Worm (Caenorhabditis elegans) whole organism, L1 larva: Measurements from ENCODE around the gene T04H1.12.

Source experiments
- C04F5.9 ChIP-seq: sonication (generic microtip); optimal IDR thresholded peaks from 2 replicates; lab custom pipeline; 2016; ENCODE audit warnings: missing genetic modification characterization, missing compliant biosample characterization
- C34B4.2 ChIP-seq: sonication (generic microtip); optimal IDR thresholded peaks from 2 replicates; lab custom pipeline; 2017; ENCODE audit warnings: mild to moderate bottlenecking, missing genetic modification characterization, missing compliant biosample characterization
- Y116A8C.19 ChIP-seq: sonication (generic microtip); optimal IDR thresholded peaks from 2 replicates; lab custom pipeline; 2016; ENCODE audit warnings: missing compliant biosample characterization, missing genetic modification characterization, borderline replicate concordance
- aha-1 ChIP-seq: fragments of 150-350 bp; optimal IDR thresholded peaks from 2 replicates; lab custom pipeline; 2014; ENCODE audit warnings: missing biosample characterization, missing genetic modification characterization
- ama-1 ChIP-seq: fragments of 150-350 bp; optimal IDR thresholded peaks from 2 replicates; lab custom pipeline; 2014
- blmp-1 ChIP-seq: fragments of 150-350 bp; optimal IDR thresholded peaks from 2 replicates; lab custom pipeline; 2014; ENCODE audit warnings: missing biosample characterization, missing genetic modification characterization
- dpl-1 ChIP-seq, 3 experiments: fragments of 150-350 bp in 2 of 3; sonication (generic microtip) in 1 of 3; optimal IDR thresholded peaks; 2 replicates each; lab custom pipeline; 2014 to 2017; ENCODE audit warnings: missing biosample characterization in 3 of 3, missing genetic modification characterization in 3 of 3, missing genetic modification reagents in 3 of 3
- efl-3 ChIP-seq: fragments of 200-800 bp; sonication (Bioruptor generic); optimal IDR thresholded peaks from 2 replicates; lab custom pipeline; 2018; ENCODE audit warnings: mild to moderate bottlenecking, missing genetic modification characterization, missing compliant biosample characterization
- egl-13 ChIP-seq: sonication (generic microtip); optimal IDR thresholded peaks from 2 replicates; lab custom pipeline; 2016; ENCODE audit warnings: missing genotype, missing genetic modification reagents, missing genetic modification characterization, missing compliant biosample characterization
- elt-3 ChIP-seq, 6 experiments: fragments of 150-350 bp in 1 of 6; sonication (generic microtip); optimal IDR thresholded peaks; 2 replicates each; lab custom pipeline; 2017 to 2018; ENCODE audit warnings: missing biosample characterization in 6 of 6, missing genetic modification characterization in 6 of 6, inconsistent platforms in 1 of 6
- ets-5 ChIP-seq: fragments of 200-800 bp; sonication (Bioruptor generic); IDR thresholded peaks from 2 replicates; pipeline ENCODE4 v1.3.6; 2022; ENCODE audit warnings: missing genetic modification characterization, missing compliant biosample characterization
- fkh-10 ChIP-seq: sonication (generic microtip); optimal IDR thresholded peaks from 2 replicates; lab custom pipeline; 2017; ENCODE audit warnings: missing biosample characterization, missing genetic modification reagents, missing genetic modification characterization
- grh-1 ChIP-seq: fragments of 200-800 bp; sonication (Bioruptor generic); IDR thresholded peaks from 2 replicates; pipeline ENCODE4 v1.3.6; 2022; ENCODE audit warnings: missing genetic modification reagents, missing genetic modification characterization, missing compliant biosample characterization
- hlh-4 ChIP-seq: sonication (generic microtip); optimal IDR thresholded peaks from 2 replicates; lab custom pipeline; 2016; ENCODE audit warnings: mild to moderate bottlenecking, missing genetic modification characterization, missing compliant biosample characterization
- irx-1 ChIP-seq: sonication (generic microtip); optimal IDR thresholded peaks from 2 replicates; lab custom pipeline; 2016; ENCODE audit warnings: missing genetic modification characterization, missing compliant biosample characterization
- isw-1 ChIP-seq: fragments of 200-800 bp; sonication (Bioruptor generic); IDR thresholded peaks from 2 replicates; pipeline ENCODE4 v1.3.6; 2022; ENCODE audit warnings: missing genetic modification characterization, missing compliant biosample characterization
- lin-14 ChIP-seq: fragments of 200-800 bp; sonication (Bioruptor generic); optimal IDR thresholded peaks from 2 replicates; lab custom pipeline; 2018; ENCODE audit warnings: mild to moderate bottlenecking, missing genetic modification characterization, moderate library complexity, missing compliant biosample characterization
- lin-15B ChIP-seq: fragments of 150-350 bp; sonication (generic microtip); optimal IDR thresholded peaks from 3 replicates; lab custom pipeline; 2014; ENCODE audit warnings: missing biosample characterization, missing genetic modification characterization
- lir-3 ChIP-seq: sonication (generic microtip); optimal IDR thresholded peaks from 2 replicates; lab custom pipeline; 2016; ENCODE audit warnings: mild to moderate bottlenecking, missing genetic modification characterization, moderate library complexity, missing compliant biosample characterization; ENCODE audit not compliant: poor library complexity
- lsy-2 ChIP-seq, 2 experiments: fragments of 150-350 bp; optimal IDR thresholded peaks; 2 replicates each; lab custom pipeline; 2014; ENCODE audit warnings: missing biosample characterization in 2 of 2, missing genetic modification characterization in 2 of 2
- mdl-1 ChIP-seq, 2 experiments: fragments of 150-350 bp; optimal IDR thresholded peaks; 2 replicates each; lab custom pipeline; 2014 to 2017; ENCODE audit warnings: missing biosample characterization in 2 of 2, missing genetic modification characterization in 2 of 2, inconsistent platforms in 1 of 2
- nhr-11 ChIP-seq: fragments of 150-350 bp; optimal IDR thresholded peaks from 2 replicates; lab custom pipeline; 2014; ENCODE audit warnings: missing biosample characterization, missing genetic modification characterization
- nhr-20 ChIP-seq: sonication (generic microtip); optimal IDR thresholded peaks from 2 replicates; lab custom pipeline; 2016; ENCODE audit warnings: mild to moderate bottlenecking, missing genetic modification characterization, missing compliant biosample characterization
- nhr-47 ChIP-seq: sonication (generic microtip); optimal IDR thresholded peaks from 2 replicates; lab custom pipeline; 2016; ENCODE audit warnings: mild to moderate bottlenecking, missing genetic modification characterization, moderate library complexity, missing compliant biosample characterization
- nhr-71 ChIP-seq: sonication (generic microtip); optimal IDR thresholded peaks from 2 replicates; lab custom pipeline; 2016; ENCODE audit warnings: mild to moderate bottlenecking, missing genetic modification characterization, moderate library complexity, missing compliant biosample characterization
- nhr-76 ChIP-seq: sonication (generic microtip); optimal IDR thresholded peaks from 2 replicates; lab custom pipeline; 2017; ENCODE audit warnings: missing biosample characterization, missing genetic modification characterization
- nhr-84 ChIP-seq: sonication (generic microtip); optimal IDR thresholded peaks from 2 replicates; lab custom pipeline; 2017; ENCODE audit warnings: missing biosample characterization, missing genetic modification characterization
- nhr-85 ChIP-seq: sonication (generic microtip); peaks from one replicate; lab custom pipeline; 2016; ENCODE audit warnings: missing genetic modification characterization, inconsistent platforms, missing compliant biosample characterization
- nhr-90 ChIP-seq: sonication (generic microtip); optimal IDR thresholded peaks from 2 replicates; lab custom pipeline; 2016; ENCODE audit warnings: mild to moderate bottlenecking, missing genetic modification characterization, missing compliant biosample characterization; ENCODE audit not compliant: poor library complexity
- pqm-1 ChIP-seq: sonication (generic microtip); optimal IDR thresholded peaks from 3 replicates; lab custom pipeline; 2017; ENCODE audit warnings: missing biosample characterization, missing genetic modification characterization
- rnt-1 ChIP-seq: sonication (generic microtip); optimal IDR thresholded peaks from 2 replicates; lab custom pipeline; 2016; ENCODE audit warnings: mild to moderate bottlenecking, missing genetic modification characterization, moderate library complexity, missing compliant biosample characterization
- snpc-4 ChIP-seq: fragments of 150-350 bp; optimal IDR thresholded peaks from 2 replicates; lab custom pipeline; 2014; ENCODE audit warnings: missing biosample characterization, missing genetic modification characterization
- snu-23 ChIP-seq: sonication (generic microtip); optimal IDR thresholded peaks from 2 replicates; lab custom pipeline; 2016; ENCODE audit warnings: missing genetic modification characterization, missing compliant biosample characterization
- sup-37 ChIP-seq: fragments of 200-800 bp; sonication (Bioruptor generic); optimal IDR thresholded peaks from 2 replicates; lab custom pipeline; 2018; ENCODE audit warnings: mild to moderate bottlenecking, missing genetic modification characterization, missing compliant biosample characterization
- swsn-7 ChIP-seq: sonication (generic microtip); optimal IDR thresholded peaks from 2 replicates; lab custom pipeline; 2016; ENCODE audit warnings: missing genetic modification characterization, missing compliant biosample characterization
- tbx-2 ChIP-seq: sonication (generic microtip); optimal IDR thresholded peaks from 2 replicates; lab custom pipeline; 2016; ENCODE audit warnings: missing genetic modification characterization, missing compliant biosample characterization
- unc-86 ChIP-seq: sonication (generic microtip); optimal IDR thresholded peaks from 2 replicates; lab custom pipeline; 2016; ENCODE audit warnings: missing genetic modification characterization, missing compliant biosample characterization
- xbp-1 ChIP-seq: sonication (generic microtip); optimal IDR thresholded peaks from 2 replicates; lab custom pipeline; 2016; ENCODE audit warnings: missing genetic modification characterization, missing compliant biosample characterization
- zag-1 ChIP-seq: fragments of 150-350 bp; optimal IDR thresholded peaks from 2 replicates; lab custom pipeline; 2014; ENCODE audit warnings: missing biosample characterization, missing genetic modification characterization
- zip-4 ChIP-seq: fragments of 200-800 bp; sonication (Bioruptor generic); optimal IDR thresholded peaks from 2 replicates; lab custom pipeline; 2018; ENCODE audit warnings: mild to moderate bottlenecking, missing genetic modification characterization, moderate library complexity, missing compliant biosample characterization
- ztf-11 ChIP-seq, 2 experiments: sonication (generic microtip); optimal IDR thresholded peaks; 2 replicates each; lab custom pipeline; 2016 to 2017; ENCODE audit warnings: missing genetic modification characterization in 2 of 2, missing biosample characterization in 1 of 2, missing compliant biosample characterization in 1 of 2
- ztf-4 ChIP-seq: fragments of 150-350 bp; optimal IDR thresholded peaks from 2 replicates; lab custom pipeline; 2014; ENCODE audit warnings: missing biosample characterization, missing genetic modification characterization

Gene T04H1.12

ce11 chrV:12291587-12291986 is 36.1 kb downstream of the T04H1.12 start, which contains the start of the genes srpa-68 and srh-16 (continued):
- TF ChIP-seq mdl-1 (tag; optimal IDR thresholded peaks at IDR 0.05; lab: Kevin White, UChicago) = peak in 1 of 2 experiments; percentile 77
- TF ChIP-seq irx-1 = peak; percentile 90
- peak; percentile 95 for TF ChIP-seq nhr-90 (tag; lab: Kevin White, UChicago)
- peak; percentile 70 for TF ChIP-seq lin-15B (tag; lab: Kevin White, UChicago)
- TF ChIP-seq lir-3 (tag; lab: Kevin White, UChicago) = peak; percentile 68
- peak; percentile 67 for TF ChIP-seq ama-1
- no peak for TF ChIP-seq Y116A8C.19 (tag; lab: Kevin White, UChicago)
- TF ChIP-seq isw-1 (GFP tag; lab: Robert Waterston, UW) = peak; percentile 88
- TF ChIP-seq hlh-4 (tag; lab: Kevin White, UChicago) = peak; percentile 5
- peak; percentile 27 for TF ChIP-seq aha-1
- TF ChIP-seq C04F5.9 (tag; lab: Kevin White, UChicago) = peak; percentile 71
- no peak for TF ChIP-seq ets-5 (GFP tag; lab: Robert Waterston, UW)
- peak; percentile 91 for TF ChIP-seq nhr-11 (tag; lab: Kevin White, UChicago)
- peak; percentile 87 for TF ChIP-seq unc-86
- TF ChIP-seq efl-3 (GFP tag; lab: Kevin White, UChicago) = peak; percentile 36
- no peak for TF ChIP-seq nhr-76 (tag; lab: Kevin White, UChicago)
- peak; percentile 86 for TF ChIP-seq zip-4 (GFP tag; lab: Kevin White, UChicago)
- peak; percentile 97 for TF ChIP-seq rnt-1 (tag; lab: Kevin White, UChicago)
- TF ChIP-seq C34B4.2 (tag; lab: Kevin White, UChicago) = no peak
- peak; percentile 71 to 80 for TF ChIP-seq ztf-11 (tag; optimal IDR thresholded peaks at IDR 0.05; lab: Kevin White, UChicago)
- peak; percentile 59 for TF ChIP-seq ztf-4 (tag; lab: Kevin White, UChicago)
- TF ChIP-seq nhr-47 (tag; lab: Kevin White, UChicago) = peak; percentile 96
- peak; percentile 94 for TF ChIP-seq snu-23 (GFP tag; lab: Kevin White, UChicago)
- no peak for TF ChIP-seq pqm-1
- peak; percentile 94 for TF ChIP-seq lsy-2 (tag; optimal IDR thresholded peaks at IDR 0.05; lab: Kevin White, UChicago)
- no peak for TF ChIP-seq zag-1
- TF ChIP-seq egl-13 (tag; lab: Kevin White, UChicago) = peak; percentile 88
- TF ChIP-seq xbp-1 (tag; lab: Kevin White, UChicago) = peak; percentile 93
- TF ChIP-seq snpc-4 (tag; lab: Kevin White, UChicago) = peak; percentile 87
- peak; percentile 77 for TF ChIP-seq fkh-10 (GFP tag; lab: Kevin White, UChicago)
- peak; percentile 98 to 99 (median 99) for TF ChIP-seq dpl-1 (GFP tag; optimal IDR thresholded peaks at IDR 0.05; lab: Kevin White, UChicago)
- peak; percentile 93 for TF ChIP-seq swsn-7 (tag; lab: Kevin White, UChicago)
- TF ChIP-seq, all 84 proteins: peak for 65

- TF ChIP-seq mdl-1 (tag; optimal IDR thresholded peaks at IDR 0.05; lab: Kevin White, UChicago) (no peak), tbx-2 (peak; percentile 9), blmp-1 (tag; lab: Kevin White, UChicago) (peak; percentile 54), lsy-2 (tag; optimal IDR thresholded peaks at IDR 0.05; lab: Kevin White, UChicago) (peak in 1 of 2 experiments; percentile 49), ztf-4 (tag; lab: Kevin White, UChicago) (no peak), elt-3 (tag; optimal IDR thresholded peaks at IDR 0.05; lab: Kevin White, UChicago) (peak in 2 of 6 experiments; percentile 58 to 79), hlh-4 (tag; lab: Kevin White, UChicago) (no peak), nhr-85 (tag; lab: Kevin White, UChicago) (peak; percentile 69), nhr-90 (tag; lab: Kevin White, UChicago) (peak; percentile 4), lin-14 (peak; percentile 42), nhr-84 (tag; lab: Kevin White, UChicago) (no peak), zip-4 (GFP tag; lab: Kevin White, UChicago) (no peak), nhr-20 (tag; lab: Kevin White, UChicago) (peak; percentile 18), Y116A8C.19 (tag; lab: Kevin White, UChicago) (no peak), nhr-71 (peak; percentile 44), sup-37 (GFP tag; lab: Kevin White, UChicago) (no peak), grh-1 (GFP tag; lab: Robert Waterston, UW) (0 out of 2 replicates have a peak, but pooled peaks have one; percentile 15)
Observed at ce11 chrV:12294091-12294490, 38.6 kb downstream of the T04H1.12 start.
